Fruit fly (Drosophila melanogaster) whole organism, adult: ENCODE measurements around the gene ClpX.
A peak's percentile ranks its signal among the peaks of the same experiment; 100 is the strongest.

Experiments
- CG11617 ChIP-seq: fragments of 200-800 bp; sonication (Bioruptor generic); optimal IDR thresholded peaks from 2 replicates; lab custom pipeline; 2017; ENCODE audit warnings: mild to moderate bottlenecking, missing biosample characterization, missing genetic modification reagents, missing genetic modification characterization
- CG12768 ChIP-seq: fragments of 200-800 bp; sonication (Bioruptor generic); optimal IDR thresholded peaks from 2 replicates; lab custom pipeline; 2017; ENCODE audit warnings: missing biosample characterization, missing genetic modification characterization, mild to moderate bottlenecking, moderate library complexity, missing genetic modification reagents
- CG14711 ChIP-seq: fragments of 200-800 bp; sonication (Bioruptor generic); optimal IDR thresholded peaks from 2 replicates; lab custom pipeline; 2018; ENCODE audit warnings: missing biosample characterization, mild to moderate bottlenecking, missing genetic modification characterization, moderate library complexity
- CG33017 ChIP-seq: fragments of 200-800 bp; sonication (Bioruptor generic); optimal IDR thresholded peaks from 2 replicates; lab custom pipeline; 2018; ENCODE audit warnings: missing biosample characterization, mild to moderate bottlenecking, missing genetic modification characterization, moderate library complexity
- CG5204 ChIP-seq: fragments of 200-800 bp; sonication (Bioruptor generic); optimal IDR thresholded peaks from 2 replicates; lab custom pipeline; 2016; ENCODE audit warnings: missing biosample characterization, missing genetic modification characterization
- CG7045 ChIP-seq: fragments of 200-800 bp; sonication (Bioruptor generic); optimal IDR thresholded peaks from 2 replicates; lab custom pipeline; 2017; ENCODE audit warnings: missing biosample characterization, mild to moderate bottlenecking, missing genetic modification characterization
- Crg-1 ChIP-seq: fragments of 200-800 bp; sonication (Bioruptor generic); optimal IDR thresholded peaks from 2 replicates; lab custom pipeline; 2016; ENCODE audit warnings: missing biosample characterization, missing genetic modification characterization
- Mnt ChIP-seq: fragments of 200-800 bp; sonication (Bioruptor generic); optimal IDR thresholded peaks from 2 replicates; lab custom pipeline; 2016; ENCODE audit warnings: missing biosample characterization, mild to moderate bottlenecking, missing genetic modification characterization
- cic ChIP-seq: fragments of 200-800 bp; sonication (Bioruptor generic); optimal IDR thresholded peaks from 2 replicates; lab custom pipeline; 2017; ENCODE audit warnings: missing biosample characterization, mild to moderate bottlenecking, missing genetic modification characterization, moderate library complexity
- cnc ChIP-seq, 2 experiments: fragments of >200 bp; optimal IDR thresholded peaks; 2 replicates each; lab custom pipeline; 2017
- kay ChIP-seq: fragments of 200-800 bp; sonication (Bioruptor generic); peaks from one replicate; lab custom pipeline; 2016; ENCODE audit warnings: missing biosample characterization, missing genetic modification characterization, borderline replicate concordance
- ovo ChIP-seq: fragments of 200-800 bp; sonication (Bioruptor generic); optimal IDR thresholded peaks from 2 replicates; lab custom pipeline; 2016; ENCODE audit warnings: missing biosample characterization, missing genetic modification characterization
- toe ChIP-seq: fragments of 200-800 bp; sonication (Bioruptor generic); optimal IDR thresholded peaks from 2 replicates; lab custom pipeline; 2016; ENCODE audit warnings: missing biosample characterization, missing genetic modification characterization

DNA sequence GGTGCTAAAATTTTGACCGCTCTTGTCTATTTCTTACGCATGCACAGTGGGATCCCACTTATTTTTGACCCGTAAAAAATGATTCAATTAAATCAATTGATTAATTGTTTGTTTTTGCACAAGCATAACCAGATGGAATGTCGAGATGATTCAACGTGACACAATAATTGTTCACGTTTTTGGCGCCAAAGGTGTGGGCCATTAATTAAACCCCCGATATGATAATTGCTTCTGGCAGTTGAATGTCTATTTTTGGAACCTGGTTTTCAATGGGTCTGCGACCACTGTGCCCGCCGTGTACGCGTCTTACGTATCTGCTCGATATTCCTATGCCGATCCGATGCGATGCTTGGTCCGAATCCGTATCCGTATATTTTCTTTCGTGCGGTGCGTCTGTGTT is 11.4 kb downstream of the ClpX start:
- TF ChIP-seq ovo (GFP tag; lab: Kevin White, UChicago) (no peak), CG14711 (tag; lab: Kevin White, UChicago) (peak; percentile 15), Crg-1 (GFP tag; lab: Kevin White, UChicago) (no peak), kay (GFP tag; lab: Kevin White, UChicago) (no peak), cic (GFP tag; lab: Kevin White, UChicago) (no peak), Mnt (GFP tag; lab: Kevin White, UChicago) (no peak), CG11617 (GFP tag; lab: Kevin White, UChicago) (no peak), cnc (optimal IDR thresholded peaks at IDR 0.05; lab: Kevin White, UChicago) (no peak), CG12768 (peak; percentile 15), CG5204 (no peak), CG33017 (tag; lab: Kevin White, UChicago) (no peak), toe (GFP tag; lab: Kevin White, UChicago) (peak; percentile 35), CG7045 (GFP tag; lab: Kevin White, UChicago) (peak; percentile 28)
